Fruit fly (Drosophila melanogaster) whole organism, embryonic: ENCODE data around the gene Mccc1.

ENCODE experiments used
- Antp ChIP-seq: fragments of 200-800 bp; sonication (Bioruptor generic); optimal IDR thresholded peaks from 3 replicates; lab custom pipeline; 2016; ENCODE audit warnings: missing biosample characterization, missing genetic modification characterization
- Blimp-1 ChIP-seq: fragments of 200-800 bp; sonication (Bioruptor generic); optimal IDR thresholded peaks from 3 replicates; lab custom pipeline; 2018; ENCODE audit warnings: missing biosample characterization, missing genetic modification characterization, mild to moderate bottlenecking, moderate library complexity, missing genetic modification reagents
- BtbVII ChIP-seq: fragments of 200-800 bp; sonication (Bioruptor generic); optimal IDR thresholded peaks from 3 replicates; lab custom pipeline; 2017; ENCODE audit warnings: missing biosample characterization, mild to moderate bottlenecking, missing genetic modification characterization
- CG10565 ChIP-seq: fragments of 200-800 bp; sonication (Bioruptor generic); optimal IDR thresholded peaks from 3 replicates; lab custom pipeline; 2016; ENCODE audit warnings: missing biosample characterization, mild to moderate bottlenecking, missing genetic modification characterization
- CG11085 ChIP-seq: fragments of 200-800 bp; sonication (Bioruptor generic); IDR thresholded peaks from 2 replicates; pipeline ENCODE4 v1.3.6; 2022; ENCODE audit warnings: missing biosample characterization, missing genetic modification characterization
- CG11560 ChIP-seq: fragments of 200-800 bp; sonication (Bioruptor generic); IDR thresholded peaks from 3 replicates; pipeline ENCODE4 v1.3.6; 2022; ENCODE audit warnings: missing biosample characterization, missing genetic modification characterization
- CG13775 ChIP-seq: fragments of 200-800 bp; sonication (Bioruptor generic); optimal IDR thresholded peaks from 3 replicates; lab custom pipeline; 2017; ENCODE audit warnings: missing biosample characterization, mild to moderate bottlenecking, missing genetic modification characterization
- CG15601 ChIP-seq: fragments of 200-800 bp; sonication (Bioruptor generic); optimal IDR thresholded peaks from 3 replicates; lab custom pipeline; 2019; ENCODE audit warnings: missing biosample characterization, mild to moderate bottlenecking, missing genetic modification characterization, moderate library complexity
- CG18011 ChIP-seq: fragments of 200-800 bp; sonication (Bioruptor generic); optimal IDR thresholded peaks from 2 replicates; lab custom pipeline; 2017; ENCODE audit warnings: missing biosample characterization, missing genetic modification characterization, mild to moderate bottlenecking, moderate library complexity, missing genotype
- CG34376 ChIP-seq: fragments of 200-800 bp; sonication (Bioruptor generic); optimal IDR thresholded peaks from 2 replicates; lab custom pipeline; 2018; ENCODE audit warnings: missing biosample characterization, mild to moderate bottlenecking, missing genetic modification characterization
- CG4820 ChIP-seq: fragments of 200-800 bp; sonication (Bioruptor generic); optimal IDR thresholded peaks from 3 replicates; lab custom pipeline; 2016; ENCODE audit warnings: missing biosample characterization, missing genetic modification characterization
- CG6254 ChIP-seq: fragments of 200-800 bp; sonication (Bioruptor generic); optimal IDR thresholded peaks from 3 replicates; lab custom pipeline; 2017; ENCODE audit warnings: mild to moderate bottlenecking, missing biosample characterization, missing genetic modification reagents, missing genetic modification characterization
- CG7987 ChIP-seq: fragments of 200-800 bp; sonication (Bioruptor generic); optimal IDR thresholded peaks from 2 replicates; lab custom pipeline; 2018; ENCODE audit warnings: missing biosample characterization, mild to moderate bottlenecking, missing genetic modification characterization, moderate library complexity
- CG8290 ChIP-seq, 3 experiments: fragments of 200-800 bp; sonication (Bioruptor generic); optimal IDR thresholded peaks; 2 replicates each; lab custom pipeline; 2016 to 2019; ENCODE audit warnings: missing biosample characterization in 3 of 3, missing genetic modification characterization in 3 of 3, mild to moderate bottlenecking in 2 of 3, moderate library complexity in 1 of 3
- CG8359 ChIP-seq: fragments of 200-800 bp; sonication (Bioruptor generic); optimal IDR thresholded peaks from 2 replicates; lab custom pipeline; 2017; ENCODE audit warnings: missing biosample characterization, mild to moderate bottlenecking, missing genetic modification characterization, borderline replicate concordance
- CG8765 ChIP-seq: fragments of 200-800 bp; sonication (Bioruptor generic); IDR thresholded peaks from 2 replicates; pipeline ENCODE4 v1.3.6; 2022; ENCODE audit warnings: missing biosample characterization, missing genetic modification characterization
- CG8944 ChIP-seq: fragments of 200-800 bp; sonication (Bioruptor generic); optimal IDR thresholded peaks from 3 replicates; lab custom pipeline; 2016; ENCODE audit warnings: missing biosample characterization, missing genetic modification characterization
- CTCF ChIP-seq: fragments of 200-800 bp; sonication (Bioruptor generic); optimal IDR thresholded peaks from 2 replicates; lab custom pipeline; 2017; ENCODE audit warnings: missing biosample characterization, mild to moderate bottlenecking, missing genetic modification characterization, moderate library complexity
- Camta ChIP-seq: fragments of 200-800 bp; sonication (Bioruptor generic); optimal IDR thresholded peaks from 2 replicates; lab custom pipeline; 2016; ENCODE audit warnings: missing biosample characterization, missing genetic modification characterization
- CkIIα-i1 ChIP-seq: fragments of 200-800 bp; sonication (Bioruptor generic); IDR thresholded peaks from 2 replicates; pipeline ENCODE4 v1.3.6; 2022; ENCODE audit warnings: missing biosample characterization, missing genetic modification characterization
- D19B ChIP-seq: fragments of 200-800 bp; sonication (Bioruptor generic); optimal IDR thresholded peaks from 2 replicates; lab custom pipeline; 2017; ENCODE audit warnings: missing biosample characterization, mild to moderate bottlenecking, missing genetic modification characterization
- Dek ChIP-seq: fragments of 200-800 bp; sonication (Bioruptor generic); optimal IDR thresholded peaks from 3 replicates; lab custom pipeline; 2019; ENCODE audit warnings: missing biosample characterization, mild to moderate bottlenecking, missing genetic modification characterization, moderate library complexity
- GATAe ChIP-seq: fragments of 200-800 bp; sonication (Bioruptor generic); conservative IDR thresholded peaks from 2 replicates; pipeline ENCODE4 v1.3.6; 2022; ENCODE audit warnings: missing biosample characterization, missing genetic modification characterization
- HLHmδ ChIP-seq: fragments of 200-800 bp; sonication (Bioruptor generic); optimal IDR thresholded peaks from 2 replicates; lab custom pipeline; 2018; ENCODE audit warnings: missing biosample characterization, mild to moderate bottlenecking, missing genetic modification characterization, moderate library complexity
- HmgD ChIP-seq: fragments of 200-800 bp; sonication (Bioruptor generic); optimal IDR thresholded peaks from 3 replicates; lab custom pipeline; 2016; ENCODE audit warnings: missing biosample characterization, missing genetic modification characterization
- NC2β ChIP-seq: fragments of 200-800 bp; sonication (Bioruptor generic); optimal IDR thresholded peaks from 2 replicates; lab custom pipeline; 2016; ENCODE audit warnings: missing biosample characterization, missing genetic modification characterization
- Rfx ChIP-seq: fragments of 200-800 bp; sonication (Bioruptor generic); IDR thresholded peaks from 2 replicates; pipeline ENCODE4 v1.3.6; 2022; ENCODE audit warnings: missing biosample characterization, missing genetic modification characterization
- ab ChIP-seq: fragments of 200-800 bp; sonication (Bioruptor generic); optimal IDR thresholded peaks from 2 replicates; lab custom pipeline; 2016; ENCODE audit warnings: missing biosample characterization, missing genetic modification characterization
- aop ChIP-seq: fragments of 200-800 bp; sonication (Bioruptor generic); IDR thresholded peaks from 2 replicates; pipeline ENCODE4 v1.3.6; 2022; ENCODE audit warnings: missing biosample characterization, missing genetic modification characterization
- bcd ChIP-seq: fragments of 200-800 bp; sonication (Bioruptor generic); optimal IDR thresholded peaks from 2 replicates; lab custom pipeline; 2017; ENCODE audit warnings: missing biosample characterization, mild to moderate bottlenecking, missing genetic modification characterization
- bigmax ChIP-seq: fragments of 200-800 bp; sonication (Bioruptor generic); optimal IDR thresholded peaks from 2 replicates; lab custom pipeline; 2018; ENCODE audit warnings: missing biosample characterization, mild to moderate bottlenecking, missing genetic modification characterization
- br ChIP-seq: fragments of >200 bp; optimal IDR thresholded peaks from 2 replicates; lab custom pipeline; 2017
- cg ChIP-seq: fragments of 200-800 bp; sonication (Bioruptor generic); optimal IDR thresholded peaks from 3 replicates; lab custom pipeline; 2019; ENCODE audit warnings: missing biosample characterization, mild to moderate bottlenecking, missing genetic modification characterization, moderate library complexity
- dan ChIP-seq: fragments of 200-800 bp; sonication (Bioruptor generic); IDR thresholded peaks from 2 replicates; pipeline ENCODE4 v1.3.6; 2022; ENCODE audit warnings: missing biosample characterization, missing genetic modification characterization
- dmrt11E ChIP-seq: fragments of 200-800 bp; sonication (Bioruptor generic); optimal IDR thresholded peaks from 3 replicates; lab custom pipeline; 2018; ENCODE audit warnings: missing biosample characterization, mild to moderate bottlenecking, missing genetic modification characterization, moderate library complexity
- eve ChIP-seq, 2 experiments: fragments of >200 bp; optimal IDR thresholded peaks; 2 replicates each; lab custom pipeline; 2017; ENCODE audit warnings: missing biosample characterization in 2 of 2, missing genetic modification characterization in 2 of 2
- exex ChIP-seq: fragments of 200-800 bp; sonication (Bioruptor generic); optimal IDR thresholded peaks from 4 replicates; lab custom pipeline; 2018; ENCODE audit warnings: missing biosample characterization, mild to moderate bottlenecking, missing genetic modification characterization, moderate library complexity
- eyg ChIP-seq: fragments of 200-800 bp; sonication (Bioruptor generic); optimal IDR thresholded peaks from 3 replicates; lab custom pipeline; 2016; ENCODE audit warnings: missing biosample characterization, missing genetic modification characterization
- fd96Cb ChIP-seq: fragments of 200-800 bp; sonication (Bioruptor generic); optimal IDR thresholded peaks from 2 replicates; lab custom pipeline; 2018; ENCODE audit warnings: missing biosample characterization, mild to moderate bottlenecking, missing genetic modification characterization, moderate library complexity
- fu2 ChIP-seq: fragments of 200-800 bp; sonication (Bioruptor generic); optimal IDR thresholded peaks from 2 replicates; lab custom pipeline; 2016; ENCODE audit warnings: missing biosample characterization, missing genetic modification characterization
- gcm2 ChIP-seq: fragments of 200-800 bp; sonication (Bioruptor generic); optimal IDR thresholded peaks from 2 replicates; lab custom pipeline; 2016; ENCODE audit warnings: missing biosample characterization, missing genetic modification characterization
- knrl ChIP-seq: fragments of 200-800 bp; sonication (Bioruptor generic); IDR thresholded peaks from 3 replicates; pipeline ENCODE4 v1.3.6; 2022; ENCODE audit warnings: missing biosample characterization, missing genetic modification characterization; ENCODE audit not compliant: partially characterized antibody
- lmd ChIP-seq: fragments of 200-800 bp; sonication (Bioruptor generic); IDR thresholded peaks from 2 replicates; pipeline ENCODE4 v1.3.6; 2022; ENCODE audit warnings: missing biosample characterization, missing genetic modification characterization
- pb ChIP-seq: fragments of 200-800 bp; sonication (Bioruptor generic); optimal IDR thresholded peaks from 3 replicates; lab custom pipeline; 2016; ENCODE audit warnings: missing biosample characterization, missing genetic modification characterization
- pho ChIP-seq: fragments of 200-800 bp; sonication (Bioruptor generic); optimal IDR thresholded peaks from 2 replicates; lab custom pipeline; 2016; ENCODE audit warnings: missing biosample characterization, missing genetic modification characterization
- ranshi ChIP-seq: fragments of 200-800 bp; sonication (Bioruptor generic); IDR thresholded peaks from 2 replicates; pipeline ENCODE4 v1.3.6; 2022; ENCODE audit warnings: missing biosample characterization, missing genetic modification characterization
- schlank ChIP-seq: fragments of 200-800 bp; sonication (Bioruptor generic); optimal IDR thresholded peaks from 2 replicates; lab custom pipeline; 2018; ENCODE audit warnings: missing biosample characterization, mild to moderate bottlenecking, missing genetic modification characterization
- sens ChIP-seq: fragments of 200-800 bp; sonication (Bioruptor generic); peaks from one replicate; lab custom pipeline; 2016; ENCODE audit warnings: missing biosample characterization, missing genetic modification characterization
- slou ChIP-seq: fragments of 200-800 bp; sonication (Bioruptor generic); optimal IDR thresholded peaks from 3 replicates; lab custom pipeline; 2016; ENCODE audit warnings: missing biosample characterization, missing genetic modification characterization
- sqz ChIP-seq: fragments of 200-800 bp; sonication (Bioruptor generic); optimal IDR thresholded peaks from 3 replicates; lab custom pipeline; 2018; ENCODE audit warnings: missing biosample characterization, mild to moderate bottlenecking, missing genetic modification characterization
- stc ChIP-seq: fragments of 200-800 bp; sonication (Bioruptor generic); IDR thresholded peaks from 2 replicates; pipeline ENCODE4 v1.3.6; 2022; ENCODE audit warnings: missing biosample characterization, missing genetic modification characterization
- trh ChIP-seq: fragments of 200-800 bp; sonication (Bioruptor generic); optimal IDR thresholded peaks from 2 replicates; lab custom pipeline; 2016; ENCODE audit warnings: missing biosample characterization, missing genetic modification characterization

The Mccc1 gene

DNA sequence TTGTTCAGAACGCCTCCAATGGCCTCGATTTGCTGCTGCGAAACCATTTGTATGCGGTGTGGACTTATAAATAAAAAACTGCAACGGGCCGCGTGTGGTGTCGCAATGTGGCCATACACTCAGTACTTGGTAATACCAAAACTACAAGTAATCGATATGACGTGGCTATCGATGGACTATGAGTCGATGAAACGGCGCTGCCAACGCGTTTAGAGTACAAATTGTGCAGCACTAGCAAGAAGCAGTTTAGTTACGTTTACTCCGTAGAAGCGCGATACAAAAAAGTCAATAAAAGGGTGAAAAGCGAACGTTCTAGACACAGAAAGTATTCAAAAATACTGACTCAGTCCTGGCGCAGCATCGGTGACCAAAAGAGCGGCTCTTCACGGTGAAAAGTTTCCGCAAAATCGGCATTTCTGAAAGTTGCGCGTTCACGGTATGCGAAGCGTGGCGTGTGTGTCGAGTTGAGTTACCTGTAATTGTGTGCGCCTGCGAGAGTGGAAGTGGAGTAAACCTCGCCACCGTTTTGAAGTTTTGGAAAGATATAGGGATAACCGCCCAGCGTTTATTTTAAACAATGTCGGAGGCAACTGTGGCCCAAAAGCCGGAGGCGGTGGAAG is 46.2 kb downstream of the Mccc1 start, which contains the start of the genes nero and CG1910 (continued):
- TF ChIP-seq pho (GFP tag; lab: Kevin White, UChicago) (peak; percentile 7), cg (GFP tag; lab: Kevin White, UChicago) (no peak), trh (GFP tag; lab: Kevin White, UChicago) (no peak), Antp (no peak), eve (GFP tag; optimal IDR thresholded peaks at IDR 0.05; lab: Kevin White, UChicago) (no peak), slou (GFP tag; lab: Kevin White, UChicago) (no peak), schlank (tag; lab: Kevin White, UChicago) (no peak), BtbVII (no peak), exex (no peak), GATAe (GFP tag; lab: Robert Waterston, UW) (no peak), fd96Cb (tag; lab: Kevin White, UChicago) (no peak), CG7987 (GFP tag; lab: Kevin White, UChicago) (peak; percentile 19), HmgD (GFP tag; lab: Kevin White, UChicago) (peak; percentile 70), CG6254 (no peak), CG34376 (GFP tag; lab: Kevin White, UChicago) (no peak), HLHmδ (GFP tag; lab: Kevin White, UChicago) (no peak), CG8290 (GFP tag; optimal IDR thresholded peaks at IDR 0.05; lab: Kevin White, UChicago) (peak; percentile 15), CG8290 (tag; optimal IDR thresholded peaks at IDR 0.05; lab: Kevin White, UChicago) (peak in 1 of 2 experiments; percentile 77), eyg (GFP tag; lab: Kevin White, UChicago) (no peak), CG10565 (GFP tag; lab: Kevin White, UChicago) (no peak), bcd (no peak), gcm2 (no peak), CG11560 (no peak), br (lab: Kevin White, UChicago) (no peak), NC2β (peak; percentile 36), CG15601 (peak; percentile 37), Blimp-1 (no peak), Rfx (GFP tag; lab: Robert Waterston, UW) (no peak), Dek (tag; lab: Kevin White, UChicago) (no peak), CG8359 (no peak), dmrt11E (no peak), fu2 (GFP tag; lab: Kevin White, UChicago) (no peak), sens (GFP tag; lab: Kevin White, UChicago) (peak; percentile 65), dan (GFP tag; lab: Robert Waterston, UW) (no peak), CG8765 (GFP tag; lab: Robert Waterston, UW) (no peak), pb (GFP tag; lab: Kevin White, UChicago) (no peak), CG8944 (GFP tag; lab: Kevin White, UChicago) (no peak), bigmax (GFP tag; lab: Kevin White, UChicago) (peak; percentile 60), stc (GFP tag; lab: Robert Waterston, UW) (no peak), sqz (peak; percentile 31), knrl (GFP tag; lab: Robert Waterston, UW) (no peak), ab (no peak), ranshi (GFP tag; lab: Robert Waterston, UW) (no peak), aop (no peak), Camta (GFP tag; lab: Kevin White, UChicago) (no peak), CTCF (GFP tag; lab: Kevin White, UChicago) (peak; percentile 39), CkIIα-i1 (GFP tag; lab: Robert Waterston, UW) (no peak), CG18011 (GFP tag; lab: Kevin White, UChicago) (no peak), CG4820 (GFP tag; lab: Kevin White, UChicago) (no peak), CG13775 (GFP tag; lab: Kevin White, UChicago) (no peak), lmd (GFP tag; lab: Robert Waterston, UW) (no peak), CG11085 (GFP tag; lab: Robert Waterston, UW) (no peak), D19B (GFP tag; lab: Kevin White, UChicago) (peak; percentile 25)
